Worm (Caenorhabditis elegans): ENCODE data around the gene F53F4.4.

The F53F4.4 gene

ce11 chrV:13593083-13593482 is at the start of gene F53F4.4:
Gene F53F4.4, plus strand, starts transcription at chrV:13593383.
- TF ChIP-seq nhr-2 (tag; optimal IDR thresholded peaks at IDR 0.05), result no peak
- TF ChIP-seq nhr-12 (tag; optimal IDR thresholded peaks at IDR 0.05), result no peak

- no peak for TF ChIP-seq elt-3 (tag; optimal IDR thresholded peaks at IDR 0.05)
- TF ChIP-seq tbx-8 (GFP tag; optimal IDR thresholded peaks at IDR 0.05), result no peak
- TF ChIP-seq nhr-2 (tag; optimal IDR thresholded peaks at IDR 0.05), result no peak
- TF ChIP-seq sem-2 (GFP tag; optimal IDR thresholded peaks at IDR 0.05), result no peak
- no peak for TF ChIP-seq lin-13 (tag; optimal IDR thresholded peaks at IDR 0.05)
- TF ChIP-seq ces-1 (GFP tag; optimal IDR thresholded peaks at IDR 0.05), result peak; percentile 22
- no peak for TF ChIP-seq cnd-1 (tag; optimal IDR thresholded peaks at IDR 0.05)
These were observed 41.6 kb upstream of the F53F4.4 start, which contains the start of the genes C56A3.4 and C56A3.5 for ce11 chrV:13551601-13552000. Gene C56A3.4, minus strand, starts transcription at chrV:13551754. Gene C56A3.5, plus strand, starts transcription at chrV:13551967.

ce11 chrV:13556297-13556696 is 36.9 kb upstream of the F53F4.4 start, which contains the start of gene C56A3.6:
Gene C56A3.6, minus strand, starts transcription at chrV:13556397.
- no peak for TF ChIP-seq pha-4 (tag; optimal IDR thresholded peaks at IDR 0.05)
- peak; percentile 16 for TF ChIP-seq hlh-1 (tag; optimal IDR thresholded peaks at IDR 0.05)
- TF ChIP-seq mls-2 (tag; optimal IDR thresholded peaks at IDR 0.05), result no peak

ce11 chrV:13556746-13557145 is 36.4 kb upstream of the F53F4.4 start, which contains the start of gene cav-2:
Gene cav-2, plus strand, starts transcription at chrV:13557104.
- peak; percentile 11 for TF ChIP-seq mls-2 (tag; optimal IDR thresholded peaks at IDR 0.05)
- no peak for TF ChIP-seq blmp-1 (tag; optimal IDR thresholded peaks at IDR 0.05)
- peak; percentile 19 for TF ChIP-seq ceh-39 (tag; optimal IDR thresholded peaks at IDR 0.05)
- TF ChIP-seq bed-3 (GFP tag; optimal IDR thresholded peaks at IDR 0.05), result no peak
- TF ChIP-seq nhr-28 (tag; optimal IDR thresholded peaks at IDR 0.05), result no peak
- peak; percentile 75 for TF ChIP-seq ces-1 (GFP tag; optimal IDR thresholded peaks at IDR 0.05)
- TF ChIP-seq flh-1 (GFP tag; optimal IDR thresholded peaks at IDR 0.05), result no peak
- no peak for TF ChIP-seq elt-3 (tag; optimal IDR thresholded peaks at IDR 0.05)
- TF ChIP-seq sptf-1 (tag; optimal IDR thresholded peaks at IDR 0.05), result peak; percentile 65
- peak; percentile 35 for TF ChIP-seq mep-1 (tag; optimal IDR thresholded peaks at IDR 0.05)
- TF ChIP-seq hlh-1 (tag; optimal IDR thresholded peaks at IDR 0.05), result peak; percentile 28
- TF ChIP-seq pha-4 (tag; optimal IDR thresholded peaks at IDR 0.05), result peak; percentile 46
- TF ChIP-seq lsy-2 (tag; optimal IDR thresholded peaks at IDR 0.05), result peak; percentile 46
- peak; percentile 53 for TF ChIP-seq nhr-237 (tag; optimal IDR thresholded peaks at IDR 0.05)

- TF ChIP-seq mls-2 (tag; optimal IDR thresholded peaks at IDR 0.05), result no peak
- TF ChIP-seq nhr-76 (tag; optimal IDR thresholded peaks at IDR 0.05), result no peak
- no peak for TF ChIP-seq hlh-1 (tag; optimal IDR thresholded peaks at IDR 0.05)
- no peak for TF ChIP-seq lin-13 (tag; optimal IDR thresholded peaks at IDR 0.05)
- TF ChIP-seq zip-8 (tag; optimal IDR thresholded peaks at IDR 0.05), result no peak
- no peak for TF ChIP-seq elt-1 (tag; optimal IDR thresholded peaks at IDR 0.05; ENCODE audit: borderline replicate concordance, insufficient read depth)
- no peak for TF ChIP-seq lin-32 (GFP tag; optimal IDR thresholded peaks at IDR 0.05)
- TF ChIP-seq sptf-1 (tag; optimal IDR thresholded peaks at IDR 0.05), result no peak
- TF ChIP-seq tbx-8 (GFP tag; optimal IDR thresholded peaks at IDR 0.05), result no peak
- no peak for TF ChIP-seq unc-62 (GFP tag; optimal IDR thresholded peaks at IDR 0.05)
- no peak for TF ChIP-seq flh-1 (GFP tag; optimal IDR thresholded peaks at IDR 0.05)
- no peak for TF ChIP-seq bed-3 (GFP tag; optimal IDR thresholded peaks at IDR 0.05)
- TF ChIP-seq nhr-12 (tag; optimal IDR thresholded peaks at IDR 0.05), result no peak
- TF ChIP-seq lsy-2 (tag; optimal IDR thresholded peaks at IDR 0.05), result no peak
- no peak for TF ChIP-seq mab-5 (tag; optimal IDR thresholded peaks at IDR 0.05)
These were observed 33.2 kb upstream of the F53F4.4 start, which contains the start of gene C56A3.8 for ce11 chrV:13559978-13560377. Gene C56A3.8, plus strand, starts transcription at chrV:13560278.

ce11 chrV:13562748-13563147 is 30.4 kb upstream of the F53F4.4 start:
- no peak for TF ChIP-seq snpc-4 (tag; optimal IDR thresholded peaks at IDR 0.05)
- no peak for TF ChIP-seq blmp-1 (tag; optimal IDR thresholded peaks at IDR 0.05)
- TF ChIP-seq unc-120 (tag; optimal IDR thresholded peaks at IDR 0.05; ENCODE audit: poor library complexity, severe bottlenecking), result no peak
- no peak for TF ChIP-seq cnd-1 (tag; optimal IDR thresholded peaks at IDR 0.05)
- TF ChIP-seq flh-1 (GFP tag; optimal IDR thresholded peaks at IDR 0.05), result no peak
- TF ChIP-seq hlh-1 (tag; optimal IDR thresholded peaks at IDR 0.05), result no peak
- no peak for TF ChIP-seq lin-13 (tag; optimal IDR thresholded peaks at IDR 0.05)
- no peak for TF ChIP-seq unc-39 (tag; optimal IDR thresholded peaks at IDR 0.05)
- no peak for TF ChIP-seq zip-8 (tag; optimal IDR thresholded peaks at IDR 0.05)
- TF ChIP-seq mab-5 (tag; optimal IDR thresholded peaks at IDR 0.05), result no peak
- no peak for TF ChIP-seq bed-3 (GFP tag; optimal IDR thresholded peaks at IDR 0.05)
- no peak for TF ChIP-seq ces-1 (GFP tag; optimal IDR thresholded peaks at IDR 0.05)
- no peak for TF ChIP-seq ham-2 (GFP tag; optimal IDR thresholded peaks at IDR 0.05)
- TF ChIP-seq ceh-43 (GFP tag; optimal IDR thresholded peaks at IDR 0.05), result no peak
- no peak for TF ChIP-seq ztf-11 (tag; optimal IDR thresholded peaks at IDR 0.05)

Data from whole organism, mixed stage, embryonic.